Worm (Caenorhabditis elegans): ENCODE measurements around the gene F58G1.8.
A peak's percentile ranks its signal among the peaks of the same experiment; 100 is the strongest.

F58G1.8 gene

ce11 chrII:12944587-12945126, 19.2 kb upstream of the F58G1.8 start (continued):
- TF ChIP-seq cebp-1 (GFP tag; IDR thresholded peaks at IDR 0.05) (no peak; the same call in none of the 2 replicates), cebp-1 (tag; optimal IDR thresholded peaks at IDR 0.05) (peak; percentile 93), ceh-100 (GFP tag; IDR thresholded peaks at IDR 0.05) (peak; percentile 83), B0019.2 (GFP tag; conservative IDR thresholded peaks at IDR 0.05) (peak; percentile 76), somi-1 (GFP tag; optimal IDR thresholded peaks at IDR 0.05) (peak; percentile 93), F55B11.4 (tag; optimal IDR thresholded peaks at IDR 0.05; ENCODE audit: borderline replicate concordance, insufficient read depth) (no peak), aptf-3 (GFP tag; IDR thresholded peaks at IDR 0.05) (0 out of 2 replicates have a peak, but pooled peaks have one; percentile 39), B0261.1 (tag; optimal IDR thresholded peaks at IDR 0.05) (peak; percentile 52), F33H1.4 (GFP tag; IDR thresholded peaks at IDR 0.05) (peak; percentile 86), fkh-3 (tag; optimal IDR thresholded peaks at IDR 0.05) (peak; percentile 92), lin-54 (GFP tag; optimal IDR thresholded peaks at IDR 0.05) (peak; percentile 89), egrh-3 (GFP tag; IDR thresholded peaks at IDR 0.05) (peak; percentile 98), hrde-1 (tag; optimal IDR thresholded peaks at IDR 0.05; ENCODE audit: borderline replicate concordance) (peak; percentile 96), ceh-91 (GFP tag; IDR thresholded peaks at IDR 0.05) (peak; percentile 77)

ce11 chrII:12942496-12942895, 17.0 kb upstream of the F58G1.8 start:
- no peak for TF ChIP-seq K11D2.4 (GFP tag; IDR thresholded peaks at IDR 0.05)
- no peak for TF ChIP-seq B0336.3 (GFP tag; IDR thresholded peaks at IDR 0.05)
- no peak for TF ChIP-seq sea-2 (GFP tag; IDR thresholded peaks at IDR 0.05)
- TF ChIP-seq ztf-26 (tag; optimal IDR thresholded peaks at IDR 0.05): no peak
- no peak for TF ChIP-seq let-607 (tag; optimal IDR thresholded peaks at IDR 0.05)
- no peak for TF ChIP-seq mxl-1 (tag; optimal IDR thresholded peaks at IDR 0.05)
- TF ChIP-seq F23B12.7 (tag; optimal IDR thresholded peaks at IDR 0.05; ENCODE audit: insufficient read depth): no peak
- TF ChIP-seq lin-40 (tag; optimal IDR thresholded peaks at IDR 0.05): no peak
- TF ChIP-seq attf-6 (GFP tag; IDR thresholded peaks at IDR 0.05): no peak
- TF ChIP-seq ekl-4 (GFP tag; IDR thresholded peaks at IDR 0.05): no peak
- no peak for TF ChIP-seq hsf-1 (GFP tag; IDR thresholded peaks at IDR 0.05)
- no peak for TF ChIP-seq sptf-2 (GFP tag; optimal IDR thresholded peaks at IDR 0.05)
- no peak for TF ChIP-seq Y79H2A.3 (GFP tag; conservative IDR thresholded peaks at IDR 0.05)
- no peak for TF ChIP-seq repo-1 (tag; optimal IDR thresholded peaks at IDR 0.05)
- TF ChIP-seq Y53F4B.3 (GFP tag; IDR thresholded peaks at IDR 0.05): no peak
- no peak for TF ChIP-seq F33H1.4 (GFP tag; IDR thresholded peaks at IDR 0.05)
- TF ChIP-seq ceh-79 (tag; optimal IDR thresholded peaks at IDR 0.05): no peak

ce11 chrII:12939801-12940200, 14.3 kb upstream of the F58G1.8 start, which contains the start of gene arrd-10:
Gene arrd-10, plus strand, starts transcription at chrII:12940101.
- TF ChIP-seq Y56A3A.18 (GFP tag; IDR thresholded peaks at IDR 0.05): no peak
- TF ChIP-seq hrde-1 (tag; optimal IDR thresholded peaks at IDR 0.05; ENCODE audit: borderline replicate concordance): no peak
- TF ChIP-seq D2030.7 (GFP tag; IDR thresholded peaks at IDR 0.05): no peak
- no peak for TF ChIP-seq pbrm-1 (GFP tag; IDR thresholded peaks at IDR 0.05)
- TF ChIP-seq nfyb-1 (GFP tag; IDR thresholded peaks at IDR 0.05): no peak
- no peak for TF ChIP-seq F57A8.1 (GFP tag; optimal IDR thresholded peaks at IDR 0.05)
- no peak for TF ChIP-seq dpff-1 (tag; optimal IDR thresholded peaks at IDR 0.05)
- TF ChIP-seq repo-1 (tag; optimal IDR thresholded peaks at IDR 0.05): no peak
- TF ChIP-seq lin-26 (GFP tag; IDR thresholded peaks at IDR 0.05): no peak
- no peak for TF ChIP-seq ztf-26 (tag; optimal IDR thresholded peaks at IDR 0.05)
- no peak for TF ChIP-seq ceh-27 (GFP tag; optimal IDR thresholded peaks at IDR 0.05)
- TF ChIP-seq nfya-2 (GFP tag; IDR thresholded peaks at IDR 0.05): no peak

Data from whole organism, young adult.